Fruit fly (Drosophila melanogaster): Measurements from ENCODE around the gene BomBc3.

DNA sequence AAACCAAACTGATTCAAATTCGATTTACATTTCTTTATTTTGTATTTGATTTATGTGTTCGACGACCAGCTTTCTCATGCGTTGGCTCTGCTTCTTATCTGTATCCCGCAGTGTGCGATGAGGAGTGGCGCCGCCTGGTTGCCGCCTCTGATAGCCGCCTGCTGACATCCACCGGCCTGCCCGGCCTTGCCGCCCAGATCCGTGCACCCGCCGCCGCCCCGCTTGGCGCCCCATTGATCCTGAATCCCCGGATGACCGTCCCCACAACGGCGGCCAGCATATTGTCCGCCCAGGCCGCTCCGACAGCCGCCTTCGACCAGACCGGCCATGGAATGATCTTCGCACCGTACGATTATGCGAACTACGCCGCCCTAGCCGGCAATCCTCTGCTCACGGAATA, 15.2 kb upstream of the BomBc3 start:
- TF ChIP-seq CG8478 (optimal IDR thresholded peaks at IDR 0.05) (no peak), CTCF (optimal IDR thresholded peaks at IDR 0.05) (no peak)

Measured in S2 (cell line).